Fruit fly (Drosophila melanogaster): Measurements from ENCODE around the gene bigmax.

DNA sequence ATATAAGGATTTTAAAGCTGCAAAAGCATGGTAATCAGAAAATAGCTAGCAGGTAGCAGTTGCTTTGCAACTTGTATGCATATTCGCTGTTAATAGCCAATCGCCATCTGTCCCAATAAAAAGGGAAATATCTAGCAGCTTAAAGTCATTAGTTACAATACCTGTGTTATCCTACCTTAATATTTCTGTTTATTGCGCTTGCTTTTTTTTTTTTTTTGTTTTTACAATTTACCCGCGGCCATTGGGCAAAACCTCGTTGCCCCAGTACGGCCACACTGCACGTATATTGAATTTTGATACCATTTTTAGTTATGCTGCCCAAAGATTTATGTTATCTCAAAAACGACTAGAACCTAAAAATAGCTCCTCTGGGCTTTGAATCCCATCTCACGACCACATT lies 16.1 kb downstream of the bigmax start:
- TF ChIP-seq CG10366 (GFP tag; IDR thresholded peaks at IDR 0.05) (no peak), Hr78 (GFP tag; optimal IDR thresholded peaks at IDR 0.05) (no peak), CG42726 (GFP tag; IDR thresholded peaks at IDR 0.05; ENCODE audit: partially characterized antibody) (no peak), CG4424 (GFP tag; optimal IDR thresholded peaks at IDR 0.05) (no peak), h (optimal IDR thresholded peaks at IDR 0.05) (no peak), HLH3B (GFP tag; IDR thresholded peaks at IDR 0.05) (no peak), CG14965 (GFP tag; optimal IDR thresholded peaks at IDR 0.05; ENCODE audit: borderline replicate concordance) (no peak), Fer1 (GFP tag; optimal IDR thresholded peaks at IDR 0.05) (no peak), CG2202 (tag; optimal IDR thresholded peaks at IDR 0.05) (no peak), CG16863 (GFP tag; optimal IDR thresholded peaks at IDR 0.05) (no peak), nau (GFP tag; optimal IDR thresholded peaks at IDR 0.05) (no peak), gfzf (GFP tag; optimal IDR thresholded peaks at IDR 0.05) (peak; percentile 78), ftz-f1 (GFP tag; optimal IDR thresholded peaks at IDR 0.05) (no peak)

Measured in whole organism, embryonic.